Fruit fly (Drosophila melanogaster) whole organism, embryonic: ENCODE measurements around the gene corn.
A peak's percentile ranks its signal among the peaks of the same experiment; 100 is the strongest.

ENCODE experiments used
- ATbp ChIP-seq: fragments of 200-800 bp; sonication (Bioruptor generic); optimal IDR thresholded peaks from 2 replicates; lab custom pipeline; 2017; ENCODE audit warnings: missing biosample characterization, mild to moderate bottlenecking, missing genetic modification characterization, missing genetic modification reagents
- Blimp-1 ChIP-seq: fragments of 200-800 bp; sonication (Bioruptor generic); optimal IDR thresholded peaks from 3 replicates; lab custom pipeline; 2018; ENCODE audit warnings: missing biosample characterization, missing genetic modification characterization, mild to moderate bottlenecking, moderate library complexity, missing genetic modification reagents
- CG10209 ChIP-seq: fragments of 200-800 bp; sonication (Bioruptor generic); optimal IDR thresholded peaks from 3 replicates; lab custom pipeline; 2017; ENCODE audit warnings: missing biosample characterization, mild to moderate bottlenecking, missing genetic modification characterization, missing genetic modification reagents
- CG1024 ChIP-seq: fragments of 200-800 bp; sonication (Bioruptor generic); IDR thresholded peaks from 2 replicates; pipeline ENCODE4 v1.3.6; 2022; ENCODE audit warnings: missing biosample characterization, missing genetic modification characterization
- CG10366 ChIP-seq: fragments of 200-800 bp; sonication (Bioruptor generic); IDR thresholded peaks from 2 replicates; pipeline ENCODE4 v1.3.6; 2022; ENCODE audit warnings: missing biosample characterization, missing genetic modification characterization
- CG10431 ChIP-seq: fragments of 200-800 bp; sonication (Bioruptor generic); optimal IDR thresholded peaks from 3 replicates; lab custom pipeline; 2018; ENCODE audit warnings: missing biosample characterization, mild to moderate bottlenecking, missing genetic modification characterization
- CG11247 ChIP-seq: fragments of 200-800 bp; sonication (Bioruptor generic); IDR thresholded peaks from 2 replicates; pipeline ENCODE4 v1.3.6; 2022; ENCODE audit warnings: missing biosample characterization, missing genetic modification characterization
- CG15073 ChIP-seq: fragments of 200-800 bp; sonication (Bioruptor generic); optimal IDR thresholded peaks from 2 replicates; lab custom pipeline; 2016; ENCODE audit warnings: missing biosample characterization, missing genetic modification characterization
- CG31441 ChIP-seq: fragments of 200-800 bp; sonication (Bioruptor generic); IDR thresholded peaks from 2 replicates; pipeline ENCODE4 v1.3.6; 2022; ENCODE audit warnings: missing biosample characterization, missing genetic modification characterization
- CG32767 ChIP-seq: fragments of 200-800 bp; sonication (Bioruptor generic); IDR thresholded peaks from 2 replicates; pipeline ENCODE4 v1.3.6; 2022; ENCODE audit warnings: missing biosample characterization, missing genetic modification characterization
- CG4328 ChIP-seq: fragments of 200-800 bp; sonication (Bioruptor generic); optimal IDR thresholded peaks from 3 replicates; lab custom pipeline; 2017; ENCODE audit warnings: missing biosample characterization, missing genetic modification reagents, missing genetic modification characterization
- CG5953 ChIP-seq: fragments of 200-800 bp; sonication (Bioruptor generic); IDR thresholded peaks from 2 replicates; pipeline ENCODE4 v1.3.6; 2022; ENCODE audit warnings: missing biosample characterization, missing genetic modification characterization
- CG7556 ChIP-seq: fragments of 200-800 bp; sonication (Bioruptor generic); optimal IDR thresholded peaks from 2 replicates; lab custom pipeline; 2017; ENCODE audit warnings: missing biosample characterization, mild to moderate bottlenecking, missing genetic modification characterization
- CG7786 ChIP-seq: fragments of 200-800 bp; sonication (Bioruptor generic); optimal IDR thresholded peaks from 2 replicates; lab custom pipeline; 2016; ENCODE audit warnings: missing biosample characterization, missing genetic modification characterization
- CG8281 ChIP-seq: fragments of 200-800 bp; sonication (Bioruptor generic); optimal IDR thresholded peaks from 2 replicates; lab custom pipeline; 2018; ENCODE audit warnings: missing biosample characterization, mild to moderate bottlenecking, missing genetic modification characterization, moderate library complexity
- CG8924 ChIP-seq: fragments of 200-800 bp; optimal IDR thresholded peaks from 3 replicates; lab custom pipeline; 2019; ENCODE audit warnings: missing biosample characterization, mild to moderate bottlenecking, missing genetic modification characterization, moderate library complexity
- CG8944 ChIP-seq: fragments of 200-800 bp; sonication (Bioruptor generic); optimal IDR thresholded peaks from 3 replicates; lab custom pipeline; 2016; ENCODE audit warnings: missing biosample characterization, missing genetic modification characterization
- CoRest ChIP-seq: fragments of 200-800 bp; sonication (Bioruptor generic); optimal IDR thresholded peaks from 3 replicates; lab custom pipeline; 2018; ENCODE audit warnings: missing biosample characterization, mild to moderate bottlenecking, missing genetic modification characterization, moderate library complexity
- D ChIP-seq, 2 experiments: fragments of 200-800 bp in 1 of 2; fragments of >200 bp in 1 of 2; sonication (Bioruptor generic) in 1 of 2; optimal IDR thresholded peaks; 2 replicates in 1 of 2; 3 replicates in 1 of 2; lab custom pipeline; 2017; ENCODE audit warnings: mild to moderate bottlenecking in 1 of 2, missing biosample characterization in 1 of 2, missing genetic modification characterization in 1 of 2, missing genetic modification reagents in 1 of 2
- D19A ChIP-seq: fragments of 200-800 bp; optimal IDR thresholded peaks from 3 replicates; lab custom pipeline; 2019; ENCODE audit warnings: missing biosample characterization, mild to moderate bottlenecking, missing genetic modification characterization, moderate library complexity
- Ets65A ChIP-seq: fragments of 200-800 bp; sonication (Bioruptor generic); peaks from one replicate; lab custom pipeline; 2016; ENCODE audit warnings: missing biosample characterization, missing genetic modification characterization
- Hr51 ChIP-seq, 2 experiments: fragments of 200-800 bp; sonication (Bioruptor generic); optimal IDR thresholded peaks; 2 replicates in 1 of 2; 3 replicates in 1 of 2; lab custom pipeline; 2016 to 2018; ENCODE audit warnings: missing biosample characterization in 2 of 2, missing genetic modification characterization in 2 of 2, mild to moderate bottlenecking in 1 of 2, moderate library complexity in 1 of 2
- Mrtf ChIP-seq: fragments of 200-800 bp; sonication (Bioruptor generic); IDR thresholded peaks from 3 replicates; pipeline ENCODE4 v1.3.6; 2022; ENCODE audit warnings: missing biosample characterization, missing genetic modification characterization
- Nf-YA ChIP-seq: fragments of 200-800 bp; sonication (Bioruptor generic); IDR thresholded peaks from 2 replicates; pipeline ENCODE4 v1.3.6; 2022; ENCODE audit warnings: missing biosample characterization, missing genetic modification characterization
- Pdp1 ChIP-seq, 2 experiments: fragments of 200-800 bp; sonication (Bioruptor generic); optimal IDR thresholded peaks; 3 replicates each; lab custom pipeline; 2016; ENCODE audit warnings: missing biosample characterization in 2 of 2, missing genetic modification characterization in 2 of 2, mild to moderate bottlenecking in 1 of 2, moderate library complexity in 1 of 2
- Sox102F ChIP-seq: fragments of 200-800 bp; sonication (Bioruptor generic); optimal IDR thresholded peaks from 2 replicates; lab custom pipeline; 2018; ENCODE audit warnings: missing biosample characterization, mild to moderate bottlenecking, missing genetic modification characterization, moderate library complexity
- Usf ChIP-seq: fragments of 200-800 bp; sonication (Bioruptor generic); optimal IDR thresholded peaks from 2 replicates; lab custom pipeline; 2017; ENCODE audit warnings: missing genotype, missing biosample characterization, missing genetic modification characterization
- abd-A ChIP-seq: fragments of 200-800 bp; sonication (Bioruptor generic); optimal IDR thresholded peaks from 3 replicates; lab custom pipeline; 2019; ENCODE audit warnings: missing biosample characterization, mild to moderate bottlenecking, missing genetic modification characterization, moderate library complexity
- ac ChIP-seq: fragments of 200-800 bp; sonication (Bioruptor generic); optimal IDR thresholded peaks from 3 replicates; lab custom pipeline; 2017; ENCODE audit warnings: missing biosample characterization, mild to moderate bottlenecking, missing genetic modification characterization
- aop ChIP-seq: fragments of 200-800 bp; sonication (Bioruptor generic); IDR thresholded peaks from 2 replicates; pipeline ENCODE4 v1.3.6; 2022; ENCODE audit warnings: missing biosample characterization, missing genetic modification characterization
- bigmax ChIP-seq: fragments of 200-800 bp; sonication (Bioruptor generic); optimal IDR thresholded peaks from 2 replicates; lab custom pipeline; 2018; ENCODE audit warnings: missing biosample characterization, mild to moderate bottlenecking, missing genetic modification characterization
- cg ChIP-seq: fragments of 200-800 bp; sonication (Bioruptor generic); optimal IDR thresholded peaks from 3 replicates; lab custom pipeline; 2019; ENCODE audit warnings: missing biosample characterization, mild to moderate bottlenecking, missing genetic modification characterization, moderate library complexity
- ewg ChIP-seq: fragments of 200-800 bp; sonication (Bioruptor generic); optimal IDR thresholded peaks from 3 replicates; lab custom pipeline; 2017; ENCODE audit warnings: mild to moderate bottlenecking, missing biosample characterization, missing genetic modification reagents, missing genetic modification characterization
- fd96Cb ChIP-seq: fragments of 200-800 bp; sonication (Bioruptor generic); optimal IDR thresholded peaks from 2 replicates; lab custom pipeline; 2018; ENCODE audit warnings: missing biosample characterization, mild to moderate bottlenecking, missing genetic modification characterization, moderate library complexity
- kay ChIP-seq: fragments of 200-800 bp; sonication (Bioruptor generic); optimal IDR thresholded peaks from 2 replicates; lab custom pipeline; 2016; ENCODE audit warnings: missing biosample characterization, missing genetic modification characterization
- lab ChIP-seq: fragments of 200-800 bp; sonication (Bioruptor generic); optimal IDR thresholded peaks from 3 replicates; lab custom pipeline; 2017; ENCODE audit warnings: missing biosample characterization, missing genetic modification characterization, mild to moderate bottlenecking, moderate library complexity, missing genetic modification reagents
- onecut ChIP-seq: fragments of 200-800 bp; sonication (Bioruptor generic); IDR thresholded peaks from 2 replicates; pipeline ENCODE4 v1.3.6; 2022; ENCODE audit warnings: missing biosample characterization, missing genetic modification characterization
- prd ChIP-seq, 3 experiments: fragments of >200 bp in 2 of 3; fragments of 200-800 bp in 1 of 3; sonication (Bioruptor generic) in 1 of 3; optimal IDR thresholded peaks in 2 of 3; IDR thresholded peaks in 1 of 3; 2 replicates in 2 of 3; 3 replicates in 1 of 3; pipeline versions ENCODE4 v1.3.6 to Lab custom; 2017 to 2022; ENCODE audit warnings: missing biosample characterization in 1 of 3, missing genetic modification characterization in 1 of 3
- ranshi ChIP-seq: fragments of 200-800 bp; sonication (Bioruptor generic); IDR thresholded peaks from 2 replicates; pipeline ENCODE4 v1.3.6; 2022; ENCODE audit warnings: missing biosample characterization, missing genetic modification characterization
- row ChIP-seq: fragments of 200-800 bp; sonication (Bioruptor generic); IDR thresholded peaks from 3 replicates; pipeline ENCODE4 v1.3.6; 2022; ENCODE audit warnings: missing biosample characterization, missing genetic modification characterization
- sc ChIP-seq, 3 experiments: fragments of >200 bp in 2 of 3; fragments of 200-800 bp in 1 of 3; sonication (Bioruptor generic) in 1 of 3; optimal IDR thresholded peaks; 2 replicates in 2 of 3; 3 replicates in 1 of 3; lab custom pipeline; 2017; ENCODE audit warnings: mild to moderate bottlenecking in 1 of 3, missing biosample characterization in 1 of 3, missing genetic modification characterization in 1 of 3, missing genetic modification reagents in 1 of 3
- scrt ChIP-seq: fragments of 200-800 bp; sonication (Bioruptor generic); optimal IDR thresholded peaks from 2 replicates; lab custom pipeline; 2018; ENCODE audit warnings: missing biosample characterization, mild to moderate bottlenecking, missing genetic modification characterization, moderate library complexity
- trem ChIP-seq: fragments of 200-800 bp; optimal IDR thresholded peaks from 3 replicates; lab custom pipeline; 2019; ENCODE audit warnings: missing biosample characterization, mild to moderate bottlenecking, missing genetic modification characterization, moderate library complexity
- tx ChIP-seq: fragments of 200-800 bp; sonication (Bioruptor generic); optimal IDR thresholded peaks from 2 replicates; lab custom pipeline; 2016; ENCODE audit warnings: missing biosample characterization, missing genetic modification characterization
- vvl ChIP-seq: fragments of 200-800 bp; sonication (Bioruptor generic); IDR thresholded peaks from 2 replicates; pipeline ENCODE4 v1.3.6; 2022; ENCODE audit warnings: missing biosample characterization, missing genetic modification characterization
- zfh1 ChIP-seq: fragments of 200-800 bp; sonication (Bioruptor generic); IDR thresholded peaks from 3 replicates; pipeline ENCODE4 v1.3.6; 2022; ENCODE audit warnings: missing biosample characterization, missing genetic modification characterization

Gene corn

dm6 chr3L:7151521-7152465 is 5.1 kb downstream of the corn start (continued):
- no peak for TF ChIP-seq sc (optimal IDR thresholded peaks at IDR 0.05; lab: Kevin White, UChicago)
- TF ChIP-seq sc (GFP tag; optimal IDR thresholded peaks at IDR 0.05; lab: Kevin White, UChicago): peak; percentile 72
- peak; percentile 89 for TF ChIP-seq vvl
- TF ChIP-seq zfh1 (GFP tag; lab: Robert Waterston, UW): peak; percentile 70
- 0 out of 2 replicates have a peak, but pooled peaks have one; percentile 37 for TF ChIP-seq Nf-YA (GFP tag; lab: Robert Waterston, UW)
- no peak for TF ChIP-seq kay
- TF ChIP-seq Mrtf: no peak; the same call in 2 of the 3 replicates
- 0 out of 2 replicates have a peak, but pooled peaks have one; percentile 33 for TF ChIP-seq CG11247
- TF ChIP-seq Blimp-1: peak; percentile 84
- TF ChIP-seq CG5953 (GFP tag; lab: Robert Waterston, UW): peak; percentile 59; the same call in 1 of the 2 replicates
- TF ChIP-seq trem (tag; lab: Kevin White, UChicago): peak; percentile 66
- no peak for TF ChIP-seq ac
- TF ChIP-seq Usf (GFP tag; lab: Kevin White, UChicago): no peak
- TF ChIP-seq CG10431: peak; percentile 12
- TF ChIP-seq Ets65A (GFP tag; lab: Kevin White, UChicago): no peak
- TF ChIP-seq prd (optimal IDR thresholded peaks at IDR 0.05; lab: Kevin White, UChicago): no peak
- peak; percentile 78 for TF ChIP-seq prd (GFP tag; IDR thresholded peaks at IDR 0.05; lab: Robert Waterston, UW)
- peak; percentile 15 for TF ChIP-seq CG7556 (GFP tag; lab: Kevin White, UChicago)
- TF ChIP-seq aop (GFP tag; lab: Robert Waterston, UW): peak; percentile 33; the same call in 1 of the 2 replicates
- peak; percentile 73 for TF ChIP-seq Sox102F (GFP tag; lab: Kevin White, UChicago)
- TF ChIP-seq CG10209: peak; percentile 53
- peak; percentile 51; the same call in 1 of the 2 replicates for TF ChIP-seq ranshi (GFP tag; lab: Robert Waterston, UW)
- TF ChIP-seq cg: no peak
- peak; percentile 62 for TF ChIP-seq CG31441 (GFP tag; lab: Robert Waterston, UW)
- peak; percentile 75 for TF ChIP-seq row
- TF ChIP-seq Hr51 (GFP tag; optimal IDR thresholded peaks at IDR 0.05; lab: Kevin White, UChicago): no peak
- TF ChIP-seq D19A: peak; percentile 62
- TF ChIP-seq CG8281 (tag; lab: Kevin White, UChicago): no peak
- peak; percentile 25 for TF ChIP-seq CG8944 (GFP tag; lab: Kevin White, UChicago)
- TF ChIP-seq CG10366 (GFP tag; lab: Robert Waterston, UW): peak; percentile 38
- TF ChIP-seq scrt: no peak
- TF ChIP-seq D (optimal IDR thresholded peaks at IDR 0.05; lab: Kevin White, UChicago): no peak
- peak; percentile 67 for TF ChIP-seq D (GFP tag; optimal IDR thresholded peaks at IDR 0.05; lab: Kevin White, UChicago)
- peak; percentile 51 for TF ChIP-seq CoRest (tag; lab: Kevin White, UChicago)
- peak; percentile 53; the same call in 1 of the 2 replicates for TF ChIP-seq CG32767
- TF ChIP-seq fd96Cb (tag; lab: Kevin White, UChicago): peak; percentile 70
- no peak for TF ChIP-seq lab (GFP tag; lab: Kevin White, UChicago)
- peak; percentile 58 for TF ChIP-seq CG8924 (tag; lab: Kevin White, UChicago)
- TF ChIP-seq ewg (GFP tag; lab: Kevin White, UChicago): peak; percentile 43
- no peak for TF ChIP-seq CG15073 (GFP tag; lab: Kevin White, UChicago)
- no peak for TF ChIP-seq bigmax (GFP tag; lab: Kevin White, UChicago)
- no peak for TF ChIP-seq tx (GFP tag; lab: Kevin White, UChicago)
- TF ChIP-seq onecut (GFP tag; lab: Robert Waterston, UW): peak; percentile 33; the same call in 1 of the 2 replicates
- TF ChIP-seq ATbp (GFP tag; lab: Kevin White, UChicago): peak; percentile 56
- no peak for TF ChIP-seq CG4328 (GFP tag; lab: Kevin White, UChicago)
- TF ChIP-seq CG7786: peak; percentile 4
- peak; percentile 10 to 27 for TF ChIP-seq Pdp1 (GFP tag; optimal IDR thresholded peaks at IDR 0.05; lab: Kevin White, UChicago)
- peak; percentile 25; the same call in 1 of the 2 replicates for TF ChIP-seq CG1024 (GFP tag; lab: Robert Waterston, UW)
- no peak for TF ChIP-seq abd-A (tag; lab: Kevin White, UChicago)
